ENCODE assay signal across 1 fruit fly cellular context in genomic region chr3L:4103258-4104247, dm6.
TF ChIP-seq lines count a peak whose summit lies in the region.

Fit1 (plus strand) TSS chr3L:4103564.

TF ChIP-seq in whole organism, embryonic, 481 proteins besides CTCF, POLR2A, EP300 and RAD21 (continued from another document and continues in another):
- TF ChIP-seq Hsf (GFP tag; optimal IDR thresholded peaks at IDR 0.05; lab: Kevin White, UChicago): no peak
- TF ChIP-seq cwo (GFP tag; optimal IDR thresholded peaks at IDR 0.05; lab: Kevin White, UChicago): peak; percentile 63
- no peak for TF ChIP-seq CG6254 (GFP tag; optimal IDR thresholded peaks at IDR 0.05; lab: Kevin White, UChicago)
- peak; percentile 53 for TF ChIP-seq Scr (GFP tag; IDR thresholded peaks at IDR 0.05; lab: Robert Waterston, UW; ENCODE audit: partially characterized antibody)
- no peak for TF ChIP-seq ase (GFP tag; IDR thresholded peaks at IDR 0.05; lab: Robert Waterston, UW)
- no peak for TF ChIP-seq Chrac-16 (GFP tag; optimal IDR thresholded peaks at IDR 0.05; lab: Kevin White, UChicago)
- peak; percentile 28; the same call in 2 of the 3 replicates for TF ChIP-seq row (GFP tag; IDR thresholded peaks at IDR 0.05; lab: Robert Waterston, UW)
- TF ChIP-seq gfzf (GFP tag; optimal IDR thresholded peaks at IDR 0.05; lab: Kevin White, UChicago): peak; percentile 50
- TF ChIP-seq Bdp1 (GFP tag; optimal IDR thresholded peaks at IDR 0.05; lab: Kevin White, UChicago): no peak
- no peak for TF ChIP-seq CG15601 (tag; optimal IDR thresholded peaks at IDR 0.05; lab: Kevin White, UChicago)
- TF ChIP-seq CG2116 (GFP tag; optimal IDR thresholded peaks at IDR 0.05; lab: Kevin White, UChicago): peak; percentile 25
- no peak for TF ChIP-seq lov (optimal IDR thresholded peaks at IDR 0.05; lab: Kevin White, UChicago)
- no peak for TF ChIP-seq lov (GFP tag; IDR thresholded peaks at IDR 0.05; lab: Robert Waterston, UW)
- TF ChIP-seq Ada2b (GFP tag; IDR thresholded peaks at IDR 0.05; lab: Robert Waterston, UW): no peak
- no peak for TF ChIP-seq Dfd (GFP tag; optimal IDR thresholded peaks at IDR 0.05; lab: Kevin White, UChicago)
- TF ChIP-seq CG9727 (GFP tag; optimal IDR thresholded peaks at IDR 0.05; lab: Kevin White, UChicago): no peak
- TF ChIP-seq CG31388 (GFP tag; optimal IDR thresholded peaks at IDR 0.05; lab: Kevin White, UChicago): no peak
- no peak for TF ChIP-seq sr (GFP tag; IDR thresholded peaks at IDR 0.05; lab: Robert Waterston, UW)
- peak; percentile 55 for TF ChIP-seq CG17186 (GFP tag; optimal IDR thresholded peaks at IDR 0.05; lab: Kevin White, UChicago)
- peak; percentile 50 for TF ChIP-seq CG13287 (GFP tag; IDR thresholded peaks at IDR 0.05; lab: Robert Waterston, UW; ENCODE audit: partially characterized antibody)
- no peak for TF ChIP-seq CG6813 (GFP tag; optimal IDR thresholded peaks at IDR 0.05; lab: Kevin White, UChicago)
- TF ChIP-seq seq (GFP tag; IDR thresholded peaks at IDR 0.05; lab: Robert Waterston, UW): no peak
- TF ChIP-seq CG11504 (tag; optimal IDR thresholded peaks at IDR 0.05; lab: Kevin White, UChicago): no peak
- peak; percentile 95 for TF ChIP-seq crol (GFP tag; IDR thresholded peaks at IDR 0.05; lab: Robert Waterston, UW)
- peak; percentile 46 for TF ChIP-seq nom (GFP tag; optimal IDR thresholded peaks at IDR 0.05; lab: Kevin White, UChicago)
- TF ChIP-seq CG17612 (GFP tag; IDR thresholded peaks at IDR 0.05; lab: Robert Waterston, UW): no peak
- no peak for TF ChIP-seq onecut (GFP tag; IDR thresholded peaks at IDR 0.05; lab: Robert Waterston, UW)
- TF ChIP-seq CG10959 (GFP tag; IDR thresholded peaks at IDR 0.05; lab: Robert Waterston, UW): no peak
- no peak for TF ChIP-seq CG33213 (GFP tag; optimal IDR thresholded peaks at IDR 0.05; lab: Kevin White, UChicago)
- TF ChIP-seq lola (GFP tag; optimal IDR thresholded peaks at IDR 0.05; lab: Kevin White, UChicago): no peak
- TF ChIP-seq Max (GFP tag; optimal IDR thresholded peaks at IDR 0.05; lab: Kevin White, UChicago): no peak
- no peak for TF ChIP-seq tin (GFP tag; optimal IDR thresholded peaks at IDR 0.05; lab: Kevin White, UChicago)
- TF ChIP-seq D (optimal IDR thresholded peaks at IDR 0.05; lab: Kevin White, UChicago): no peak
- TF ChIP-seq D (GFP tag; optimal IDR thresholded peaks at IDR 0.05; lab: Kevin White, UChicago): no peak
- TF ChIP-seq CG13894 (tag; optimal IDR thresholded peaks at IDR 0.05; lab: Kevin White, UChicago): peak; percentile 70
- TF ChIP-seq zen2 (GFP tag; IDR thresholded peaks at IDR 0.05; lab: Robert Waterston, UW; ENCODE audit: partially characterized antibody): peak; percentile 33; the same call in 1 of the 3 replicates
- TF ChIP-seq ash1 (GFP tag; optimal IDR thresholded peaks at IDR 0.05; lab: Kevin White, UChicago): no peak
- TF ChIP-seq CG11085 (GFP tag; IDR thresholded peaks at IDR 0.05; lab: Robert Waterston, UW): no peak
- TF ChIP-seq CG8290 (GFP tag; optimal IDR thresholded peaks at IDR 0.05; lab: Kevin White, UChicago): no peak
- no peak for TF ChIP-seq CG8290 (tag; optimal IDR thresholded peaks at IDR 0.05; lab: Kevin White, UChicago)
- TF ChIP-seq Vsx1 (GFP tag; optimal IDR thresholded peaks at IDR 0.05; lab: Kevin White, UChicago): no peak
- TF ChIP-seq crp (GFP tag; optimal IDR thresholded peaks at IDR 0.05; lab: Kevin White, UChicago): no peak
- no peak for TF ChIP-seq CG11398 (GFP tag; optimal IDR thresholded peaks at IDR 0.05; lab: Kevin White, UChicago)
- TF ChIP-seq phol (tag; optimal IDR thresholded peaks at IDR 0.05; lab: Kevin White, UChicago): no peak
- no peak for TF ChIP-seq CG1024 (GFP tag; IDR thresholded peaks at IDR 0.05; lab: Robert Waterston, UW)
- no peak for TF ChIP-seq Drgx (GFP tag; IDR thresholded peaks at IDR 0.05; lab: Robert Waterston, UW)
- TF ChIP-seq CG1603 (tag; optimal IDR thresholded peaks at IDR 0.05; lab: Kevin White, UChicago): peak; percentile 29
- no peak for TF ChIP-seq CG5245 (GFP tag; optimal IDR thresholded peaks at IDR 0.05; lab: Kevin White, UChicago)
- TF ChIP-seq HLH3B (GFP tag; IDR thresholded peaks at IDR 0.05; lab: Robert Waterston, UW): no peak
- TF ChIP-seq MESR4 (GFP tag; optimal IDR thresholded peaks at IDR 0.05; lab: Kevin White, UChicago): peak; percentile 75
- no peak for TF ChIP-seq odd (GFP tag; optimal IDR thresholded peaks at IDR 0.05; lab: Kevin White, UChicago)
- TF ChIP-seq corto (GFP tag; optimal IDR thresholded peaks at IDR 0.05; lab: Kevin White, UChicago): no peak
- no peak for TF ChIP-seq CG10209 (GFP tag; optimal IDR thresholded peaks at IDR 0.05; lab: Kevin White, UChicago)
- no peak for TF ChIP-seq Gsc (GFP tag; IDR thresholded peaks at IDR 0.05; lab: Robert Waterston, UW)
- TF ChIP-seq CG10147 (GFP tag; optimal IDR thresholded peaks at IDR 0.05; lab: Kevin White, UChicago): no peak
- no peak for TF ChIP-seq CG18011 (GFP tag; optimal IDR thresholded peaks at IDR 0.05; lab: Kevin White, UChicago)
- TF ChIP-seq kah (GFP tag; optimal IDR thresholded peaks at IDR 0.05; lab: Kevin White, UChicago): no peak
- TF ChIP-seq bigmax (GFP tag; optimal IDR thresholded peaks at IDR 0.05; lab: Kevin White, UChicago): no peak
- TF ChIP-seq nerfin-2 (GFP tag; IDR thresholded peaks at IDR 0.05; lab: Robert Waterston, UW; ENCODE audit: partially characterized antibody): no peak
- no peak for TF ChIP-seq dati (GFP tag; IDR thresholded peaks at IDR 0.05; lab: Robert Waterston, UW)
- TF ChIP-seq CG4707 (GFP tag; optimal IDR thresholded peaks at IDR 0.05; lab: Kevin White, UChicago): no peak
- no peak for TF ChIP-seq CG10654 (GFP tag; optimal IDR thresholded peaks at IDR 0.05; lab: Kevin White, UChicago)
- TF ChIP-seq eve (GFP tag; optimal IDR thresholded peaks at IDR 0.05; lab: Kevin White, UChicago): no peak
- TF ChIP-seq hth (optimal IDR thresholded peaks at IDR 0.05; lab: Kevin White, UChicago): no peak
- TF ChIP-seq CG10274 (GFP tag; optimal IDR thresholded peaks at IDR 0.05; lab: Kevin White, UChicago): no peak
- no peak for TF ChIP-seq Abd-B (GFP tag; optimal IDR thresholded peaks at IDR 0.05; lab: Kevin White, UChicago)
- no peak for TF ChIP-seq CG17359 (tag; optimal IDR thresholded peaks at IDR 0.05; lab: Kevin White, UChicago)
- peak; percentile 95 for TF ChIP-seq CG34376 (GFP tag; optimal IDR thresholded peaks at IDR 0.05; lab: Kevin White, UChicago)
- no peak for TF ChIP-seq CG32532 (GFP tag; IDR thresholded peaks at IDR 0.05; lab: Robert Waterston, UW)
- TF ChIP-seq ind (GFP tag; optimal IDR thresholded peaks at IDR 0.05; lab: Kevin White, UChicago): no peak
- no peak for TF ChIP-seq peb (GFP tag; IDR thresholded peaks at IDR 0.05; lab: Robert Waterston, UW)
- TF ChIP-seq CG1529 (GFP tag; optimal IDR thresholded peaks at IDR 0.05; lab: Kevin White, UChicago): no peak
- peak; percentile 66 for TF ChIP-seq BEAF-32 (GFP tag; optimal IDR thresholded peaks at IDR 0.05; lab: Kevin White, UChicago)
- TF ChIP-seq Jarid2 (GFP tag; optimal IDR thresholded peaks at IDR 0.05; lab: Kevin White, UChicago): no peak
- no peak for TF ChIP-seq MBD-R2 (GFP tag; IDR thresholded peaks at IDR 0.05; lab: Robert Waterston, UW)
- TF ChIP-seq Dp (GFP tag; optimal IDR thresholded peaks at IDR 0.05; lab: Kevin White, UChicago): peak; percentile 56
- TF ChIP-seq fd64A (GFP tag; optimal IDR thresholded peaks at IDR 0.05; lab: Kevin White, UChicago): no peak
- TF ChIP-seq gcm (GFP tag; optimal IDR thresholded peaks at IDR 0.05; lab: Kevin White, UChicago): no peak
- TF ChIP-seq lab (GFP tag; optimal IDR thresholded peaks at IDR 0.05; lab: Kevin White, UChicago): peak; percentile 59
- TF ChIP-seq CG10462 (GFP tag; optimal IDR thresholded peaks at IDR 0.05; lab: Kevin White, UChicago): no peak
- TF ChIP-seq tup (GFP tag; optimal IDR thresholded peaks at IDR 0.05; lab: Kevin White, UChicago): no peak
- no peak for TF ChIP-seq Nf-YA (GFP tag; IDR thresholded peaks at IDR 0.05; lab: Robert Waterston, UW)
- peak; percentile 9 for TF ChIP-seq CG3281 (GFP tag; optimal IDR thresholded peaks at IDR 0.05; lab: Kevin White, UChicago)
- TF ChIP-seq Dip2 (GFP tag; IDR thresholded peaks at IDR 0.05; lab: Robert Waterston, UW): no peak
- TF ChIP-seq CG13424 (tag; optimal IDR thresholded peaks at IDR 0.05; lab: Kevin White, UChicago): no peak
- no peak for TF ChIP-seq bowl (GFP tag; IDR thresholded peaks at IDR 0.05; lab: Robert Waterston, UW)
- TF ChIP-seq CG6689 (GFP tag; IDR thresholded peaks at IDR 0.05; lab: Robert Waterston, UW): no peak
- TF ChIP-seq CG18262 (tag; optimal IDR thresholded peaks at IDR 0.05; lab: Kevin White, UChicago): no peak
- no peak for TF ChIP-seq Rfx (GFP tag; IDR thresholded peaks at IDR 0.05; lab: Robert Waterston, UW)
- peak; percentile 47; the same call in 2 of the 4 replicates for TF ChIP-seq Dll (GFP tag; IDR thresholded peaks at IDR 0.05; lab: Robert Waterston, UW; ENCODE audit: partially characterized antibody)
- TF ChIP-seq CG42726 (GFP tag; IDR thresholded peaks at IDR 0.05; lab: Robert Waterston, UW; ENCODE audit: partially characterized antibody): no peak
- TF ChIP-seq Atf-2 (GFP tag; optimal IDR thresholded peaks at IDR 0.05; lab: Kevin White, UChicago): no peak
- no peak for TF ChIP-seq Stat92E (GFP tag; optimal IDR thresholded peaks at IDR 0.05; lab: Kevin White, UChicago)
- no peak for TF ChIP-seq ac (GFP tag; optimal IDR thresholded peaks at IDR 0.05; lab: Kevin White, UChicago)
- no peak for TF ChIP-seq mam (GFP tag; optimal IDR thresholded peaks at IDR 0.05; lab: Kevin White, UChicago)
- no peak for TF ChIP-seq H2.0 (GFP tag; IDR thresholded peaks at IDR 0.05; lab: Robert Waterston, UW)
- no peak for TF ChIP-seq CG13296 (GFP tag; optimal IDR thresholded peaks at IDR 0.05; lab: Kevin White, UChicago)
- TF ChIP-seq CG7928 (GFP tag; optimal IDR thresholded peaks at IDR 0.05; lab: Kevin White, UChicago): no peak
- TF ChIP-seq CG14710 (tag; optimal IDR thresholded peaks at IDR 0.05; lab: Kevin White, UChicago): no peak
- no peak for TF ChIP-seq Kr (GFP tag; optimal IDR thresholded peaks at IDR 0.05; lab: Kevin White, UChicago)
- TF ChIP-seq CG4328 (GFP tag; optimal IDR thresholded peaks at IDR 0.05; lab: Kevin White, UChicago): no peak
- no peak for TF ChIP-seq CrebB (tag; optimal IDR thresholded peaks at IDR 0.05; lab: Kevin White, UChicago)
- TF ChIP-seq CG13624 (GFP tag; optimal IDR thresholded peaks at IDR 0.05; lab: Kevin White, UChicago): no peak
- TF ChIP-seq CG31441 (GFP tag; IDR thresholded peaks at IDR 0.05; lab: Robert Waterston, UW): no peak
- TF ChIP-seq Bgb (GFP tag; IDR thresholded peaks at IDR 0.05; lab: Robert Waterston, UW; ENCODE audit: partially characterized antibody): peak; percentile 75
- TF ChIP-seq CG12942 (GFP tag; optimal IDR thresholded peaks at IDR 0.05; lab: Kevin White, UChicago): no peak
- no peak for TF ChIP-seq insv (GFP tag; optimal IDR thresholded peaks at IDR 0.05; lab: Kevin White, UChicago)
- no peak for TF ChIP-seq ATbp (GFP tag; optimal IDR thresholded peaks at IDR 0.05; lab: Kevin White, UChicago)
- TF ChIP-seq CG16863 (GFP tag; optimal IDR thresholded peaks at IDR 0.05; lab: Kevin White, UChicago): no peak
- peak in 1 of 2 experiments; percentile 95 for TF ChIP-seq Pdp1 (GFP tag; optimal IDR thresholded peaks at IDR 0.05; lab: Kevin White, UChicago)
- no peak for TF ChIP-seq CG5953 (GFP tag; IDR thresholded peaks at IDR 0.05; lab: Robert Waterston, UW)
- TF ChIP-seq CG7372 (GFP tag; IDR thresholded peaks at IDR 0.05; lab: Robert Waterston, UW): no peak
- TF ChIP-seq Doc2 (GFP tag; IDR thresholded peaks at IDR 0.05; lab: Robert Waterston, UW): no peak
- no peak for TF ChIP-seq Lpt (GFP tag; optimal IDR thresholded peaks at IDR 0.05; lab: Kevin White, UChicago)
- TF ChIP-seq CG7271 (tag; optimal IDR thresholded peaks at IDR 0.05; lab: Kevin White, UChicago): no peak
- TF ChIP-seq Sin3A (optimal IDR thresholded peaks at IDR 0.05; lab: Kevin White, UChicago): peak; percentile 6
- TF ChIP-seq CG2712 (tag; optimal IDR thresholded peaks at IDR 0.05; lab: Kevin White, UChicago): no peak
- no peak for TF ChIP-seq CG30431 (GFP tag; optimal IDR thresholded peaks at IDR 0.05; lab: Kevin White, UChicago)
- no peak for TF ChIP-seq Hey (tag; optimal IDR thresholded peaks at IDR 0.05; lab: Kevin White, UChicago)
- no peak for TF ChIP-seq Taf1 (GFP tag; IDR thresholded peaks at IDR 0.05; lab: Robert Waterston, UW)
- no peak for TF ChIP-seq fu2 (GFP tag; optimal IDR thresholded peaks at IDR 0.05; lab: Kevin White, UChicago)
- no peak for TF ChIP-seq Sry-β (GFP tag; optimal IDR thresholded peaks at IDR 0.05; lab: Kevin White, UChicago)
- no peak for TF ChIP-seq GATAe (GFP tag; conservative IDR thresholded peaks at IDR 0.05; lab: Robert Waterston, UW)
- no peak for TF ChIP-seq sim (GFP tag; IDR thresholded peaks at IDR 0.05; lab: Robert Waterston, UW)
- no peak for TF ChIP-seq CG11560 (tag; IDR thresholded peaks at IDR 0.05; lab: Robert Waterston, UW)
- peak; percentile 12 for TF ChIP-seq CG30020 (tag; optimal IDR thresholded peaks at IDR 0.05; lab: Kevin White, UChicago)
- TF ChIP-seq ranshi (GFP tag; IDR thresholded peaks at IDR 0.05; lab: Robert Waterston, UW): no peak
- no peak for TF ChIP-seq dpn (GFP tag; optimal IDR thresholded peaks at IDR 0.05; lab: Kevin White, UChicago)
- no peak for TF ChIP-seq CG4730 (GFP tag; IDR thresholded peaks at IDR 0.05; lab: Robert Waterston, UW)
- TF ChIP-seq hbn (GFP tag; IDR thresholded peaks at IDR 0.05; lab: Robert Waterston, UW; ENCODE audit: partially characterized antibody): peak; percentile 58
- TF ChIP-seq CG12299 (tag; optimal IDR thresholded peaks at IDR 0.05; lab: Kevin White, UChicago): peak; percentile 4
- TF ChIP-seq Xrp1 (GFP tag; IDR thresholded peaks at IDR 0.05; lab: Robert Waterston, UW): no peak; the same call in 1 of the 2 replicates
- TF ChIP-seq grau (tag; optimal IDR thresholded peaks at IDR 0.05; lab: Kevin White, UChicago): no peak
- TF ChIP-seq tap (tag; optimal IDR thresholded peaks at IDR 0.05; lab: Kevin White, UChicago): no peak
- TF ChIP-seq tgo (GFP tag; IDR thresholded peaks at IDR 0.05; lab: Robert Waterston, UW): no peak
- TF ChIP-seq esg (GFP tag; conservative IDR thresholded peaks at IDR 0.05; lab: Robert Waterston, UW): no peak
- TF ChIP-seq CG31365 (tag; optimal IDR thresholded peaks at IDR 0.05; lab: Kevin White, UChicago): peak; percentile 14
- TF ChIP-seq CG5180 (GFP tag; optimal IDR thresholded peaks at IDR 0.05; lab: Kevin White, UChicago): no peak
- TF ChIP-seq Rx (GFP tag; IDR thresholded peaks at IDR 0.05; lab: Robert Waterston, UW): no peak
- no peak for TF ChIP-seq stwl (tag; optimal IDR thresholded peaks at IDR 0.05; lab: Kevin White, UChicago)
